Comparison of ENCODE assay signal across 4 worm cellular contexts in the genomic region with DNA sequence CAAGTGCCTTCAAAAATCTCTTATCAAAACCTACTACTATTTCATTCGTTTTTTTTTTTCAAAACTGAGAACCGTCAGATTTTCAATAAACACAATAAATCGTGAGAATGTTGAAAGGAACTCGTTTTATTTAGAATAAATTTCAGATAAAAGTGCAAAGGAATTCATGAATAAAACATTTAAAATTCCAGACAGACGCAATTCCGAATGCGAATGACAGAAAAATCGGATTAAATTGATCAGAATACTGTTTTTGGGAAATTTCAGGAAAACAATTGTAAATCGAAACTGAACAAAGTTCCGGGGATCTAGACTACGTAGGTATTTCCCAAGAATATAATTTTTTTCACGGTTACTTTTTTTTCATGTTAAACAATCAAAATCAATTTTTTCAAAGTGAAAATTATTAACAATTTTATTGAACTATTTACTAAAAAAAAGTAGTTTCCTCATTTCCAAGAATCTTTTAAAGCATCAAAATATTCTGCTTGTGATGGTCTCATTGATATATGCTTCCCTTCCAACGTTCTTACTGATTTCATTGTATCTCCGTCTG.
TF ChIP-seq lines count a peak whose summit lies in the region.

No protein-coding gene starts in this region.

TF ChIP-seq in whole organism, L1 larva, 84 proteins besides CTCF, POLR2A, EP300 and RAD21:
- TF ChIP-seq nhr-12 (tag; optimal IDR thresholded peaks at IDR 0.05; lab: Kevin White, UChicago) (no peak), aly-2 (tag; optimal IDR thresholded peaks at IDR 0.05; lab: Kevin White, UChicago) (peak; percentile 73)

TF ChIP-seq in whole organism, L2 larva, 48 proteins besides CTCF, POLR2A, EP300 and RAD21:
- no peak for TF ChIP-seq crh-2 (tag; optimal IDR thresholded peaks at IDR 0.05; lab: Kevin White, UChicago)
- TF ChIP-seq mdl-1 (tag; optimal IDR thresholded peaks at IDR 0.05; lab: Kevin White, UChicago) = no peak
- TF ChIP-seq zag-1 (tag; optimal IDR thresholded peaks at IDR 0.05; lab: Kevin White, UChicago) = no peak
- TF ChIP-seq gmeb-1 (tag; optimal IDR thresholded peaks at IDR 0.05; lab: Kevin White, UChicago) = no peak
- no peak for TF ChIP-seq ztf-11 (tag; optimal IDR thresholded peaks at IDR 0.05; lab: Kevin White, UChicago)
- peak; percentile 7 for TF ChIP-seq nhr-25 (tag; optimal IDR thresholded peaks at IDR 0.05; lab: Kevin White, UChicago)
- no peak for TF ChIP-seq mbf-1 (tag; optimal IDR thresholded peaks at IDR 0.05; lab: Kevin White, UChicago)

TF ChIP-seq in whole organism, L3 larva, 47 proteins besides CTCF, POLR2A, EP300 and RAD21:
- no peak for TF ChIP-seq lin-15B (tag; optimal IDR thresholded peaks at IDR 0.05; lab: Kevin White, UChicago)
- no peak for TF ChIP-seq egl-5 (tag; optimal IDR thresholded peaks at IDR 0.05; lab: Kevin White, UChicago)
- no peak for TF ChIP-seq ceh-28 (tag; optimal IDR thresholded peaks at IDR 0.05; lab: Kevin White, UChicago)
- no peak for TF ChIP-seq mdl-1 (tag; optimal IDR thresholded peaks at IDR 0.05; lab: Kevin White, UChicago)
- peak; percentile 70 for TF ChIP-seq nhr-77 (tag; optimal IDR thresholded peaks at IDR 0.05; lab: Kevin White, UChicago)
- TF ChIP-seq ceh-9 (tag; optimal IDR thresholded peaks at IDR 0.05; lab: Kevin White, UChicago) = no peak
- TF ChIP-seq nhr-76 (tag; optimal IDR thresholded peaks at IDR 0.05; lab: Kevin White, UChicago) = peak; percentile 29
- TF ChIP-seq lsy-12 (tag; optimal IDR thresholded peaks at IDR 0.05; lab: Kevin White, UChicago) = no peak
- peak; percentile 87 for TF ChIP-seq aly-2 (tag; optimal IDR thresholded peaks at IDR 0.05; lab: Kevin White, UChicago)
- no peak for TF ChIP-seq fos-1 (tag; optimal IDR thresholded peaks at IDR 0.05; lab: Kevin White, UChicago)
- TF ChIP-seq unc-62 (GFP tag; optimal IDR thresholded peaks at IDR 0.05; lab: Kevin White, UChicago) = no peak
- TF ChIP-seq nhr-67 (tag; optimal IDR thresholded peaks at IDR 0.05; lab: Kevin White, UChicago) = no peak
- TF ChIP-seq daf-12 (tag; optimal IDR thresholded peaks at IDR 0.05; lab: Kevin White, UChicago) = no peak
- peak; percentile 5 for TF ChIP-seq R02D3.7 (tag; optimal IDR thresholded peaks at IDR 0.05; lab: Kevin White, UChicago)
- no peak for TF ChIP-seq elt-2 (tag; optimal IDR thresholded peaks at IDR 0.05; lab: Kevin White, UChicago)
- no peak for TF ChIP-seq jun-1 (tag; optimal IDR thresholded peaks at IDR 0.05; lab: Kevin White, UChicago)
- TF ChIP-seq hmg-11 (tag; optimal IDR thresholded peaks at IDR 0.05; lab: Kevin White, UChicago) = no peak

TF ChIP-seq in whole organism, L4 larva, 104 proteins besides CTCF, POLR2A, EP300 and RAD21:
- TF ChIP-seq ceh-82 (tag; optimal IDR thresholded peaks at IDR 0.05; lab: Kevin White, UChicago) = no peak
- no peak for TF ChIP-seq F37D6.2 (tag; optimal IDR thresholded peaks at IDR 0.05; lab: Kevin White, UChicago)
- no peak for TF ChIP-seq lin-15B (tag; optimal IDR thresholded peaks at IDR 0.05; lab: Kevin White, UChicago)
- TF ChIP-seq aha-1 (tag; lab: Kevin White, UChicago) = peak; percentile 52
- no peak for TF ChIP-seq madf-5 (GFP tag; IDR thresholded peaks at IDR 0.05; lab: Robert Waterston, UW)
- no peak for TF ChIP-seq dmd-8 (GFP tag; IDR thresholded peaks at IDR 0.05; lab: Robert Waterston, UW)
- TF ChIP-seq nhr-10 (tag; optimal IDR thresholded peaks at IDR 0.05; lab: Kevin White, UChicago) = peak; percentile 44
- peak in 1 of 2 experiments; percentile 32 for TF ChIP-seq unc-62 (GFP tag; optimal IDR thresholded peaks at IDR 0.05 in 1 of 2; lab: Kevin White, UChicago)
- TF ChIP-seq unc-62 (tag; optimal IDR thresholded peaks at IDR 0.05; lab: Kevin White, UChicago) = no peak
- TF ChIP-seq nhr-77 (tag; optimal IDR thresholded peaks at IDR 0.05; lab: Kevin White, UChicago) = peak; percentile 14
- no peak for TF ChIP-seq lin-1 (GFP tag; IDR thresholded peaks at IDR 0.05; lab: Robert Waterston, UW)
- TF ChIP-seq ces-1 (GFP tag; optimal IDR thresholded peaks at IDR 0.05; lab: Kevin White, UChicago) = no peak
